Worm (Caenorhabditis elegans): ENCODE results near the gene C16A3.5.

DNA sequence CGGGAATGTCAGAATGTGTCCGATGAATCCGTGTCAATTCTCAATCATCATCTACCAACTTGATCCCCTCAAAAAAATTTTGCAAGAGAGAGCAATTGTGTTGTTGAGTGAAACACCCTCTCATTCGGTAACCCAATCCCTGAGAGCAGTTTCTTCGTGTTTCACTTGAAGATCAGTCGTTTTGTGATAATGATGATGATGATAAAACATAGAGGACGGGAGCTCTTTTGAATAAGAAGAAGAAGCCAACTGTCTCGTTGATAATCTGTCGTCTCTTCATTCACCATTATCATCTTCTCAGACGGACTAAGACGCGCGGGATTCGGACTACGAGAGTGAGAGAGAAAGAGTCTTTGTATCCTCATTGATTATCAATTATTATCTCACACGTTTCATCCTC, 24.5 kb downstream of the C16A3.5 start:
- no peak for TF ChIP-seq ahr-1 (tag; optimal IDR thresholded peaks at IDR 0.05)
- no peak for TF ChIP-seq tbx-7 (tag; optimal IDR thresholded peaks at IDR 0.05)
- TF ChIP-seq ceh-9 (tag; optimal IDR thresholded peaks at IDR 0.05) = no peak
- no peak for TF ChIP-seq ceh-24 (tag; optimal IDR thresholded peaks at IDR 0.05)
- TF ChIP-seq nhr-11 (tag; optimal IDR thresholded peaks at IDR 0.05) = no peak
- no peak for TF ChIP-seq dmd-4 (tag; optimal IDR thresholded peaks at IDR 0.05; ENCODE audit: borderline replicate concordance)
- TF ChIP-seq unc-55 (GFP tag; optimal IDR thresholded peaks at IDR 0.05) = peak; percentile 92
- TF ChIP-seq elt-2 (tag; optimal IDR thresholded peaks at IDR 0.05) = no peak
- TF ChIP-seq F13H6.1 (tag; optimal IDR thresholded peaks at IDR 0.05) = no peak
- no peak for TF ChIP-seq pat-9 (tag; optimal IDR thresholded peaks at IDR 0.05)

All from whole organism, late embryonic.